Worm (Caenorhabditis elegans) whole organism, L2 larva: ENCODE measurements around the gene F49F1.14.

Source experiments
- alr-1 ChIP-seq: fragments of 150-350 bp; optimal IDR thresholded peaks from 2 replicates; lab custom pipeline; 2014; ENCODE audit warnings: missing biosample characterization, missing genetic modification characterization
- ama-1 ChIP-seq: fragments of 150-350 bp; optimal IDR thresholded peaks from 2 replicates; lab custom pipeline; 2018; ENCODE audit warnings: inconsistent platforms
- egl-27 ChIP-seq: sonication (generic microtip); optimal IDR thresholded peaks from 3 replicates; lab custom pipeline; 2017; ENCODE audit warnings: missing biosample characterization, missing genetic modification reagents, missing genetic modification characterization
- nhr-6 ChIP-seq: fragments of 150-350 bp; optimal IDR thresholded peaks from 2 replicates; lab custom pipeline; 2014; ENCODE audit warnings: missing biosample characterization, missing genetic modification characterization

ce11 chrIV:4084109-4084508 is 28.2 kb downstream of the F49F1.14 start, which contains the start of gene C35B1.5:
- no peak for TF ChIP-seq alr-1 (tag; lab: Kevin White, UChicago)
- TF ChIP-seq ama-1 (lab: Kevin White, UChicago), result no peak
- TF ChIP-seq nhr-6 (tag; lab: Kevin White, UChicago), result no peak
- no peak for TF ChIP-seq egl-27 (tag; lab: Kevin White, UChicago)
